Fruit fly (Drosophila melanogaster): ENCODE measurements around the gene CG10286.

CG10286 gene

DNA sequence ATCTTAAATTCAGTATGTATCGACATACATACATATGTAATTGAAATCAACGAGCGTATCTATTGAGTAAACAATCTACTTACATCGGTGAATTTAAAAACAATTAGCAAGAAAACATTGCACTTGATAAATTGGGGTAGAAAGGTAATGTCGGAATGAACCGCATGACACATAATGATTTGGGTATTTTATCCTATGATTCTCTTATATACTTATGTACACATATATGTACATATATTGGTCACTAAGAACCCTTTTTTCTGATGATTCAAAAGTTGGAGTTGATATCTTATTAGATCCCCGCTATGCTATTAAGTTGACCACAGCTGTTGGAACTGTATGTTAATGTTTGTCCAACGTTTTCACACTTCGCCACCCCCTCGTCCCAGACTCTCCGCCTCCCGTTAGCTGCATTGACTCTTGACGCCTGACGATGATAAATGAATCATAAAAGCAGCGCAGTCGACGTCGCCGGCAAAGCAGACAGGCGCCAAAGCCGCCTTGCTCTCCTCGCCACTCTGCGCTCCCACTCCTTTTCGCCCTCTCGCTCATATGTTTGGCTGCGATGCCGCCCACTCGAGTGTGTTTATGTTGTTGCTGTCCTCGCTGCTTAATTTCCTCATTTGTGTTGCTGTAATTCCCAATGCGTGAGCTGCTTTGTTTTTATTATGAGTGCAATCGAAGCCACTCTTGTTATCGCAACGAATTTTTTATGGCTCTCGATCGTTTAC is 15.7 kb upstream of the CG10286 start:
- TF ChIP-seq noc (tag; optimal IDR thresholded peaks at IDR 0.05): peak; percentile 15

DNA sequence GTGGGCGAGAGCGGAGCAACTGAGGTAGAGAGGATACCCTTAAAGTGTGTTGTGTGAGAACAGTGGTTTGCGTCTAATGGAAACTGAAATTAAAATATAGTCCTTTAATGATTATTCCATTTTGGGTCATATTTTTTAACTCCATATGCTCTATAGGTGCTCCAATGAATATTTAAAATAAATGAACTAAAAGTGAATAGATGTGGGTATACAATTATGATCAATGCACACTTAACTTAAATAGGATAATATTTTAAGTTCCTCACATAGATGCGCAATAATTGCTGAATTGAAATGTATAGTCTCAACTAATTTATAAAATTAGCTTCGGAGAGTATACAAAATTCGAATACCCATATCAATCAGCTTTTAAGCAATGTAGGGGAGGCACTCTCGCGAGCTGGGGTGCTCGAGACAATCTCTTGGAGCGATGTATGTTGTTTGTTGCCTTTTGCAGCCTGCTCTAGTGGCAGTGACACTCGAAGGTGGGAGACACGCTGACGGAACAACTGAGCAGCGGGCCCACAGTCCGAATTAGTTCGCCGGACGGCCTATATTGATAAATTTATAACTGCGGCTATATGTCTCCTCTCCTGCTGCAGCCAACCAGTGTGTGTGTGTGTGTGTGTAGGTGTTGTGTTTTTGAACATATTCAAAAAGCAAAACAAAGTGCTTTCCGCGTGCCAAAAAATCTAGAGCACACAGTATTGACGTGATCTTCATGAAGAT is 15.0 kb upstream of the CG10286 start:
- TF ChIP-seq noc (tag; optimal IDR thresholded peaks at IDR 0.05): peak; percentile 91

DNA sequence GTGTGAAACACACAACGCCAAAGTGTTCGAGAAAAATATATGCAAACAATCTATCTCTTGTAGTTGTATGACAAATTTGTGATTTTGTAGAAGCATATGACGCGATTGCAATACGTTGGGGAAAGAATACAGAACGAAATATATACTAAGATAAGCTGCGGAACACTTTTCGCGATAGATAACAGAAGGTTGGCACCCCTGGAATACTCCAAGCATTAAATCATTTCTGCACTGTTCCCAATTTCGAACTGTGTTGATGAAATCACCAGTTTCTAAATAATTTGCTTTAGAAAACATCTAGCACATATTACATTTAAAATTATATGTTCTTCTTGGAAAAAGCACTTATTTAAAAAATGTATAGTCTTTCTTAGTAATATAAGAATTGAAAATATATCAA is 14.4 kb upstream of the CG10286 start:
- TF ChIP-seq noc (tag; optimal IDR thresholded peaks at IDR 0.05): no peak

- no peak for TF ChIP-seq noc (tag; optimal IDR thresholded peaks at IDR 0.05)
Observed at dm6 chr3R:6368100-6368499, 665 bp upstream of the CG10286 start, which contains the start of gene CG42724. Gene CG42724 (minus strand): TSS chr3R:6368288.

DNA sequence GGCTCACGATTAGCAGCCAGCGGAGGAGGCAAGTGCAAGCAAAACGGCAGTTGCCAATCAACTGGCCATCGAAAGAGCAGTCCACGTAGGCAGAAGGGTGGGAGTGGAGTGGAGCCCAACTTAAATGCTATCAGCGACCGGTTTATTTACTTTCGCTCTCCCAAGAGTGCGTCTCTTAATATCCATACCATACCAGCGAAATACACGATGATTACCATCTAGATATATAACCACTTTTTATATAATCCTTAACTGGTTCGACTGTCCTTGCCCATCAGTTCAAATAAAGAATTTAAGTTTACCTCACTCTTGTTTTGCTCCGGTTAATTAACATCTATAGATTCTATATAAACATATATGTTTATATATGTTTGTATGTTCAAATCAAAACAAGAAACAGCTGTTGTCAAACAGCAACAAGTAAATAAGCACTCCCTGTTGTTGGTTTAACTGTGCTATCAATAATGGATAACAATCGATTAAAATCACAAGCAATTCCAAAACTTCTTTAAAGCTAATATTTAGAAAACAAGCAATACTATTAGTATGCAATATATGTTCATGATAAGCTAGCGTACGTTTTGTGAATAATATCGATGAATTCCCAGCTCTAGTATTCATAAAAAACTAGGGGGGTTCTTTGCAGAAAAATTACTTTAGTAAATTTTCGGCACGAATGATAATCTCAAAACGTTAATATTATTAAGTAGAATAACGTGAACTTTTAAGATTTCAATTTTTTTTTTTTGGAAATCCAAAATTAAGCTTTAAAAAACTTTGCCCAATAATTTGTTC is 4.9 kb downstream of the CG10286 start:
- peak; percentile 21 for TF ChIP-seq noc (tag; optimal IDR thresholded peaks at IDR 0.05)

DNA sequence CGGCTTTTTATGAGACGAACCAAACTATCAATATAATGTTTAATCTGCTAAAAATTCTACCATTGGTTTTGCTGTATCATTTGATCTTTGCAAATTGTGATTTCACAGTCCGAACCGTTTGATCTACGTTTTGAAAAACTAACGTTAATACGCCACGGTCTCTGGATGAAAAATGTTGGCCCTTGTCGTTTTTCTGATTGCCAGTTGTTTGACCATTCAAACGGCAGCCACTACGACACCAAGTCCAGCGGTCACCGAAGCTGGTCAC is 5.5 kb downstream of the CG10286 start, which contains the start of gene CG42564:
TSS of gene CG42564 (plus strand) at position 169 of the 268 bp plus-strand sequence.
- no peak for TF ChIP-seq noc (tag; optimal IDR thresholded peaks at IDR 0.05)

- TF ChIP-seq noc (tag; optimal IDR thresholded peaks at IDR 0.05): no peak
Observed at dm6 chr3R:6375944-6376343, 7.2 kb downstream of the CG10286 start, which contains the start of gene CRAT. Gene CRAT (minus strand): TSS chr3R:6376044.

DNA sequence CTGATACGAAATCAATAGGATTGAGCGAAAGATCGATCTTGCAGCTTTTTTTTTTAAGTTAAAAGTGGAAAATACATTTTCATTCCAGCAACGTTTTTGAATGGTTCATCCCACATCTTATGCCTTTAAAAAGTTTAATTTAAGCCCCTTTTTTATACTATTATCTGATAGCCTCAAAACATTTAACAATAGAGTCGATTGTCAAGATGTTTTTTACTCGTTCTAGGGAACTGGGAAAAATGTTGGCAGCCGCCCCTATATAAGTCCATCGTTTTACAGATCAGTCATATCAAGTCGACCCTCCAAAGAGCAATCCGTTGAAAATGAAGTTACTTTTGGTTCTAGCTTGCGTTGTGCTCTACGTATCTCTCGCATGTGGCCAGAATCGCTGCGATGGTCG is 8.7 kb downstream of the CG10286 start, which contains the start of gene CG42537:
TSS of gene CG42537 (plus strand) at position 301 of the 400 bp plus-strand sequence.
- no peak for TF ChIP-seq noc (tag; optimal IDR thresholded peaks at IDR 0.05)

DNA sequence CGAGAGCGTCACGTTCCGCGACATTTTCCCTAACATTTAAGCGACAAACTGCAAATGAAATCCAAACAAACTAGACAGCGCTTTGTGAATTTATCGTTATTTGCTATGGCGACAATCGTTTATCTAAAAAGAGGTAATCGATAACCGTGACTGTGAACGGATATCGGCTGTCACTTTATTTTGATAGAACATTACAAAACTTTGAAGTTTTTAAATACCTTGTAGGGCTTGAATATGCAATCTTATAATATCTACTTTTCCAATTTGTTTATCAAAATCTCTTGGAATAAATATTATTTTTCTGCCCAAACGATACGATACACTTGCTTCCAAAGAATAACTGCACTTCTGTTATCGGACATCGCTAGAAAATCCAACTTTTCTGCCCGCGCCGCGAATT is 11.4 kb downstream of the CG10286 start, which contains the start of the genes CG1024 and TfIIFalpha:
TSS of gene CG1024 (minus strand) at position 200 of the 400 bp plus-strand sequence.
TSS of gene TfIIFalpha (plus strand) at position 339 of the 400 bp plus-strand sequence.
- TF ChIP-seq noc (tag; optimal IDR thresholded peaks at IDR 0.05): no peak

- TF ChIP-seq noc (tag; optimal IDR thresholded peaks at IDR 0.05): no peak
Observed at dm6 chr3R:6381784-6382183, 13.0 kb downstream of the CG10286 start.

DNA sequence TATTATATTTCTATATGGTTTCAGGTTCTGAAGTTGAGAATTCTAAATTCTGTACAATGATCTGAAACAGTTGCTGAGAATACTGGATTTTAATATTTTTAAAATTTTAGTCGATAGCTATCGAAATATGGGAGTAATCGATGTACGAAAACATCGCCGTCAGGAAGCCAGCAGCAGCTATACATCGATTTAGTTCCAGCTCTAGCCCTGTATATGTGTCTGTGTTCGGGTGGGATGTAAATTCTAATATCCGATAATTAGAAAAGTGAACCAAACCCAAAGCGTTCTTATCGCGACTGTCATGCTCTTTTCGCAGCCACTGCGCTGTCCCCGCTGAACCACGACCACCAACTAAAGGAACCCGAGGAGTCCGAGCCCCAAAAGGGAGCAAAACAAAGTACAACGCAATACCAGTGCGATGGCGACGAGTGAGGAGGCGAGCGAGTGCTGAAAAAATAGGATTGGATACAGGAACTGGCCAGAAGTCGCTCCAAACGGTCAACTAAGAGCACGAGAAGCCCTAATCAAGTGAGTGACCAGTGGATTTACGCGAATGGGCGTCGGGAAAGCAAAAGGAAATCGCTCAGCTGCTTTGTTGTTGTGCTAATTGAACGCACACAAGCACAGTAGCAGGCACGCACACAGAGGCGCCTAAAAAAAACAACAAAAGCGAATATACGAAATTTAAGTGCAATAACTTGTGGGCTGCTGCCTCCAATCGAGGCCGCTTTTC is 14.1 kb downstream of the CG10286 start, which contains the start of gene gzl:
TSS of gene gzl (plus strand) at position 182 of the 733 bp plus-strand sequence.
- TF ChIP-seq noc (tag; optimal IDR thresholded peaks at IDR 0.05): no peak

DNA sequence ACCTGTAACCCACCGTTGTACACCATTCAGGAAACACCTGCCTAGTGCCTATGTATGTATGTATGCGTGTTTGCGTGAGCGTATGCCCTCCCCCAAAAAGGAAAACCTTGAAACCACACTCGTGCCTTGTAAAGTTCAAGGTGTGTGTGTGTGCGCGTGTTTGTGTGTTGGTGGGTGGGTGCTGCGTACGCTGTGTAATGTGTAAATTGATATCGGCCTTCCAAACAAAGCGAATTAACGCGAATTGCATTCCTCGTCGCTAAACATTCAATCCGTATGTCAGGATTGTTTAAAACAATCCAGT is 14.7 kb downstream of the CG10286 start:
- TF ChIP-seq noc (tag; optimal IDR thresholded peaks at IDR 0.05): no peak

dm6 chr3R:6388414-6388830 is 19.7 kb downstream of the CG10286 start:
- TF ChIP-seq noc (tag; optimal IDR thresholded peaks at IDR 0.05): no peak

DNA sequence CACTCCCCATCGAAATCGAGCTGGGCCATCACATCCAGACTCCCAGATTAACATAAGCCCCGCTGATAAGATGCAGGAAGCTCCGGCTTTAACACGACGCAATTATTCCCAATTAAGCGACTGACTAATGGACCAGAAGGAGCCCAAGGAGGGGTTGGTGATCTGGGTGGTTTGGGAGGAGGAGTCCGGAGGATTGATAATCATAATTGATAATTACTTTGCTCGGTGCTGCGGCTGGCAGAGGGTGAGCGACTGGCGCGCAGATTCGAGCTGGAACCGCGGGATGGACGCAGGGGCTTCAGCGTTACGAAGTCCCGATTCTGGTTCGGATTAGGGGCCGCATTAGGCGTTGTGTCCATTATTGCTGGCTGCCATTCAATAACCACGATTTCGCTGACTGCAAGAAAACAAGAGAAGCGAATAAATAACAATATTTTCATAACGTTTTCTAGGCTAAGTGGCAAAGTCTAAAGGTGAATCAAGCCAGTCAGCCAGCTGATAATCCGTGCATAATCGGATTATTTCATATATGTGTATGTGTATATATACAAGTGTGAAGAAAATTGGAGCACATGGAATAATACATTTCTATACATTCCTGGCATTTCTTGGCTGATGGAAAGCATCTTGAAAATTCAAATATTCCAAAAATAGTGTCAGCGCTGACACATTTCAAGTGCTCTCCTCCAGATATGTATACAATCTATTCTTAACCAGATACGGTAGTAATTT is 24.9 kb downstream of the CG10286 start:
- peak; percentile 2 for TF ChIP-seq noc (tag; optimal IDR thresholded peaks at IDR 0.05)

dm6 chr3R:6394247-6394522 is 25.4 kb downstream of the CG10286 start:
- no peak for TF ChIP-seq noc (tag; optimal IDR thresholded peaks at IDR 0.05)

Measured in whole organism, larva.